Fruit fly (Drosophila melanogaster) whole organism, embryonic: ENCODE data around the gene Hem.

ENCODE experiments used
- Ada2b ChIP-seq: fragments of 200-800 bp; sonication (Bioruptor generic); IDR thresholded peaks from 2 replicates; pipeline ENCODE4 v1.3.6; 2022; ENCODE audit warnings: missing biosample characterization, missing genetic modification characterization
- C15 ChIP-seq: fragments of 200-800 bp; sonication (Bioruptor generic); IDR thresholded peaks from 3 replicates; pipeline ENCODE4 v1.3.6; 2022; ENCODE audit warnings: missing biosample characterization, missing genetic modification characterization
- CG10565 ChIP-seq: fragments of 200-800 bp; sonication (Bioruptor generic); optimal IDR thresholded peaks from 3 replicates; lab custom pipeline; 2016; ENCODE audit warnings: missing biosample characterization, mild to moderate bottlenecking, missing genetic modification characterization
- CG1233 ChIP-seq: fragments of 200-800 bp; sonication (Bioruptor generic); optimal IDR thresholded peaks from 4 replicates; lab custom pipeline; 2018; ENCODE audit warnings: missing biosample characterization, mild to moderate bottlenecking, missing genetic modification characterization
- CG13894 ChIP-seq: fragments of 200-800 bp; sonication (Bioruptor generic); optimal IDR thresholded peaks from 3 replicates; lab custom pipeline; 2018; ENCODE audit warnings: missing biosample characterization, mild to moderate bottlenecking, missing genetic modification characterization, moderate library complexity
- CG1603 ChIP-seq: fragments of 200-800 bp; sonication (Bioruptor generic); optimal IDR thresholded peaks from 2 replicates; lab custom pipeline; 2019; ENCODE audit warnings: missing biosample characterization, mild to moderate bottlenecking, missing genetic modification characterization, moderate library complexity
- CG17802 ChIP-seq: fragments of 200-800 bp; sonication (Bioruptor generic); optimal IDR thresholded peaks from 2 replicates; lab custom pipeline; 2018; ENCODE audit warnings: missing biosample characterization, mild to moderate bottlenecking, missing genetic modification characterization, moderate library complexity
- CG18262 ChIP-seq: fragments of 200-800 bp; optimal IDR thresholded peaks from 3 replicates; lab custom pipeline; 2019; ENCODE audit warnings: missing biosample characterization, mild to moderate bottlenecking, missing genetic modification characterization, moderate library complexity
- CG2199 ChIP-seq: fragments of 200-800 bp; sonication (Bioruptor generic); IDR thresholded peaks from 3 replicates; pipeline ENCODE4 v1.3.6; 2022; ENCODE audit warnings: missing biosample characterization, missing genetic modification characterization
- CG2202 ChIP-seq: fragments of 200-800 bp; sonication (Bioruptor generic); optimal IDR thresholded peaks from 2 replicates; lab custom pipeline; 2018; ENCODE audit warnings: missing biosample characterization, mild to moderate bottlenecking, missing genetic modification characterization
- CG3163 ChIP-seq: fragments of 200-800 bp; sonication (Bioruptor generic); optimal IDR thresholded peaks from 3 replicates; lab custom pipeline; 2016; ENCODE audit warnings: missing biosample characterization, missing genetic modification characterization
- CG3407 ChIP-seq: fragments of 200-800 bp; sonication (Bioruptor generic); optimal IDR thresholded peaks from 2 replicates; lab custom pipeline; 2018; ENCODE audit warnings: missing biosample characterization, mild to moderate bottlenecking, missing genetic modification characterization
- CG3838 ChIP-seq: fragments of 200-800 bp; sonication (Bioruptor generic); optimal IDR thresholded peaks from 3 replicates; lab custom pipeline; 2016; ENCODE audit warnings: missing biosample characterization, missing genetic modification characterization
- CG7786 ChIP-seq: fragments of 200-800 bp; sonication (Bioruptor generic); optimal IDR thresholded peaks from 2 replicates; lab custom pipeline; 2016; ENCODE audit warnings: missing biosample characterization, missing genetic modification characterization
- CG8388 ChIP-seq: fragments of 200-800 bp; sonication (Bioruptor generic); optimal IDR thresholded peaks from 2 replicates; lab custom pipeline; 2019; ENCODE audit warnings: missing biosample characterization, mild to moderate bottlenecking, missing genetic modification characterization, moderate library complexity
- Chrac-16 ChIP-seq: fragments of 200-800 bp; sonication (Bioruptor generic); optimal IDR thresholded peaks from 3 replicates; lab custom pipeline; 2016; ENCODE audit warnings: missing biosample characterization, missing genetic modification characterization
- CoRest ChIP-seq: fragments of 200-800 bp; sonication (Bioruptor generic); optimal IDR thresholded peaks from 3 replicates; lab custom pipeline; 2018; ENCODE audit warnings: missing biosample characterization, mild to moderate bottlenecking, missing genetic modification characterization, moderate library complexity
- Dref ChIP-seq: fragments of 200-800 bp; sonication (Bioruptor generic); IDR thresholded peaks from 2 replicates; pipeline ENCODE4 v1.3.6; 2022; ENCODE audit warnings: missing biosample characterization, missing genetic modification characterization
- ERR ChIP-seq: fragments of 200-800 bp; sonication (Bioruptor generic); optimal IDR thresholded peaks from 2 replicates; lab custom pipeline; 2016; ENCODE audit warnings: missing biosample characterization, missing genetic modification characterization
- Ets65A ChIP-seq: fragments of 200-800 bp; sonication (Bioruptor generic); peaks from one replicate; lab custom pipeline; 2016; ENCODE audit warnings: missing biosample characterization, missing genetic modification characterization
- Med ChIP-seq: fragments of 200-800 bp; sonication (Bioruptor generic); peaks from one replicate; lab custom pipeline; 2016; ENCODE audit warnings: missing biosample characterization, missing genetic modification characterization, mild to moderate bottlenecking, inconsistent platforms, moderate library complexity
- Neu2 ChIP-seq: fragments of 200-800 bp; sonication (Bioruptor generic); optimal IDR thresholded peaks from 3 replicates; lab custom pipeline; 2016; ENCODE audit warnings: missing biosample characterization, missing genetic modification characterization, borderline replicate concordance
- Sin3A ChIP-seq: fragments of >200 bp; optimal IDR thresholded peaks from 2 replicates; lab custom pipeline; 2018
- Six4 ChIP-seq: fragments of 200-800 bp; sonication (Bioruptor generic); optimal IDR thresholded peaks from 2 replicates; lab custom pipeline; 2016; ENCODE audit warnings: missing biosample characterization, missing genetic modification characterization
- Sox100B ChIP-seq: fragments of 200-800 bp; sonication (Bioruptor generic); optimal IDR thresholded peaks from 3 replicates; lab custom pipeline; 2018; ENCODE audit warnings: missing biosample characterization, mild to moderate bottlenecking, missing genetic modification characterization
- Sox102F ChIP-seq: fragments of 200-800 bp; sonication (Bioruptor generic); optimal IDR thresholded peaks from 2 replicates; lab custom pipeline; 2018; ENCODE audit warnings: missing biosample characterization, mild to moderate bottlenecking, missing genetic modification characterization, moderate library complexity
- YL-1 ChIP-seq: fragments of 200-800 bp; sonication (Bioruptor generic); optimal IDR thresholded peaks from 3 replicates; lab custom pipeline; 2017; ENCODE audit warnings: missing biosample characterization, mild to moderate bottlenecking, missing genetic modification characterization
- ac ChIP-seq: fragments of 200-800 bp; sonication (Bioruptor generic); optimal IDR thresholded peaks from 3 replicates; lab custom pipeline; 2017; ENCODE audit warnings: missing biosample characterization, mild to moderate bottlenecking, missing genetic modification characterization
- ase ChIP-seq: fragments of 200-800 bp; sonication (Bioruptor generic); IDR thresholded peaks from 3 replicates; pipeline ENCODE4 v1.3.6; 2022; ENCODE audit warnings: missing biosample characterization, missing genetic modification characterization
- bigmax ChIP-seq: fragments of 200-800 bp; sonication (Bioruptor generic); optimal IDR thresholded peaks from 2 replicates; lab custom pipeline; 2018; ENCODE audit warnings: missing biosample characterization, mild to moderate bottlenecking, missing genetic modification characterization
- dmrt11E ChIP-seq: fragments of 200-800 bp; sonication (Bioruptor generic); optimal IDR thresholded peaks from 3 replicates; lab custom pipeline; 2018; ENCODE audit warnings: missing biosample characterization, mild to moderate bottlenecking, missing genetic modification characterization, moderate library complexity
- eyg ChIP-seq: fragments of 200-800 bp; sonication (Bioruptor generic); optimal IDR thresholded peaks from 3 replicates; lab custom pipeline; 2016; ENCODE audit warnings: missing biosample characterization, missing genetic modification characterization
- gt ChIP-seq: fragments of 200-800 bp; sonication (Bioruptor generic); IDR thresholded peaks from 2 replicates; pipeline ENCODE4 v1.3.6; 2022; ENCODE audit warnings: missing biosample characterization, missing genetic modification characterization
- lmd ChIP-seq: fragments of 200-800 bp; sonication (Bioruptor generic); IDR thresholded peaks from 2 replicates; pipeline ENCODE4 v1.3.6; 2022; ENCODE audit warnings: missing biosample characterization, missing genetic modification characterization
- lola ChIP-seq, 3 experiments: fragments of >200 bp in 2 of 3; fragments of 200-800 bp in 1 of 3; sonication (Bioruptor generic) in 1 of 3; optimal IDR thresholded peaks; 2 replicates each; lab custom pipeline; 2017 to 2019; ENCODE audit warnings: missing biosample characterization in 3 of 3, missing genetic modification characterization in 3 of 3, mild to moderate bottlenecking in 1 of 3, moderate library complexity in 1 of 3
- nau ChIP-seq: fragments of 200-800 bp; sonication (Bioruptor generic); optimal IDR thresholded peaks from 3 replicates; lab custom pipeline; 2017; ENCODE audit warnings: missing biosample characterization, mild to moderate bottlenecking, missing genetic modification characterization, missing genetic modification reagents
- nmo ChIP-seq: fragments of 200-800 bp; sonication (Bioruptor generic); optimal IDR thresholded peaks from 2 replicates; lab custom pipeline; 2018; ENCODE audit warnings: missing biosample characterization, mild to moderate bottlenecking, missing genetic modification characterization, moderate library complexity
- oc ChIP-seq: fragments of 200-800 bp; sonication (Bioruptor generic); optimal IDR thresholded peaks from 2 replicates; lab custom pipeline; 2018; ENCODE audit warnings: missing biosample characterization, mild to moderate bottlenecking, missing genetic modification characterization, moderate library complexity
- phol ChIP-seq: fragments of 200-800 bp; sonication (Bioruptor generic); optimal IDR thresholded peaks from 3 replicates; lab custom pipeline; 2018; ENCODE audit warnings: missing biosample characterization, mild to moderate bottlenecking, missing genetic modification characterization, moderate library complexity
- psq ChIP-seq: fragments of 200-800 bp; sonication (Bioruptor generic); optimal IDR thresholded peaks from 2 replicates; lab custom pipeline; 2017; ENCODE audit warnings: missing biosample characterization, missing genetic modification characterization
- seq ChIP-seq: fragments of 200-800 bp; sonication (Bioruptor generic); IDR thresholded peaks from 2 replicates; pipeline ENCODE4 v1.3.6; 2022; ENCODE audit warnings: missing biosample characterization, missing genetic modification characterization
- slbo ChIP-seq: fragments of 200-800 bp; sonication (Bioruptor generic); IDR thresholded peaks from 2 replicates; pipeline ENCODE4 v1.3.6; 2022; ENCODE audit warnings: missing biosample characterization, missing genetic modification characterization
- slp2 ChIP-seq: fragments of 200-800 bp; sonication (Bioruptor generic); optimal IDR thresholded peaks from 2 replicates; lab custom pipeline; 2016; ENCODE audit warnings: missing biosample characterization, missing genetic modification characterization
- stc ChIP-seq: fragments of 200-800 bp; sonication (Bioruptor generic); IDR thresholded peaks from 2 replicates; pipeline ENCODE4 v1.3.6; 2022; ENCODE audit warnings: missing biosample characterization, missing genetic modification characterization
- tin ChIP-seq: fragments of 200-800 bp; sonication (Bioruptor generic); optimal IDR thresholded peaks from 3 replicates; lab custom pipeline; 2016; ENCODE audit warnings: missing biosample characterization, missing genetic modification characterization
- tio ChIP-seq: fragments of 200-800 bp; sonication (Bioruptor generic); optimal IDR thresholded peaks from 2 replicates; lab custom pipeline; 2017; ENCODE audit warnings: missing biosample characterization, missing genetic modification characterization, inconsistent platforms
- trh ChIP-seq: fragments of 200-800 bp; sonication (Bioruptor generic); optimal IDR thresholded peaks from 2 replicates; lab custom pipeline; 2016; ENCODE audit warnings: missing biosample characterization, missing genetic modification characterization
- tup ChIP-seq: fragments of 200-800 bp; sonication (Bioruptor generic); optimal IDR thresholded peaks from 2 replicates; lab custom pipeline; 2016; ENCODE audit warnings: missing biosample characterization, mild to moderate bottlenecking, missing genetic modification characterization, moderate library complexity
- vnd ChIP-seq: fragments of 200-800 bp; sonication (Bioruptor generic); IDR thresholded peaks from 3 replicates; pipeline ENCODE4 v1.3.6; 2022; ENCODE audit warnings: missing biosample characterization, missing genetic modification characterization; ENCODE audit not compliant: partially characterized antibody
- vvl ChIP-seq: fragments of 200-800 bp; sonication (Bioruptor generic); IDR thresholded peaks from 2 replicates; pipeline ENCODE4 v1.3.6; 2022; ENCODE audit warnings: missing biosample characterization, missing genetic modification characterization

The Hem gene

DNA sequence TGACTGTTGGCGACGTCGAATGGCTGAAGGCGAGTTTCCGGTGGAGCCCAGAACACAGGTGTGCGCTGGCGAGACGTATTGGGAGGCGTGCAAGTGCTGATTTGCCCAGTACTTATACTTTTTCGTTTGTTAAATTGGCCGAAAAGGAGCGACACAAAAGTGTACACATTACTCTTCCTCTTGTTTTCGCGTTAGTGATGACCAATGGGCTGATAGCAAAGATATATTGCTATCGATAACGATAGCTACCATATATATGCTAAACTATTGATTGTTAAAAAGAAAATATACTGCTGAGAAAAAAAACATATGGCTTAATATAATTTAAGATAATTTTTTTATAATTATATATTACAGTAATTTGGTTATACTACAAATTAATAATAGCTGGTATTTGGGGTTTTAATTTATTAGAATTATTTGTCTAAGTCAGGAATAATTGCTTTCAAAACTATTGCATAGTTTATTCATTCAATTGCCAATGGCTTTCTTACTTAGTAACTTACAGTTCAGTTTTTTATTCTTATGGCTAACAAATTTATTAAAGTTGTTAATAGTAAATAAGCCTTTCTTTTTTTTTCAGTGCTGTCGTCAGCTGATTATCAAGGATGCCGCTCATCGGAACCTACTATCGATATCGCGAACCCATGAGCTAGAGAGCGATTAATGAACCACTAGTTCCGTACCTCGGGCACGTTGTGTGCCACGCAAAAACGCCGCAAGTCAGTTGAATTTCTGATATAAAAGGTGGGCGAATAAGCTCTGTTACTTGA lies at the start of gene Hem, which contains the start of gene IleRS (continued):
- peak; percentile 97 for TF ChIP-seq Ets65A (GFP tag; lab: Kevin White, UChicago)
- peak; percentile 95 for TF ChIP-seq phol (tag; lab: Kevin White, UChicago)
- TF ChIP-seq Dref (GFP tag; lab: Robert Waterston, UW) = peak; percentile 81
- TF ChIP-seq CG3838 (GFP tag; lab: Kevin White, UChicago) = peak; percentile 78
- TF ChIP-seq CoRest (tag; lab: Kevin White, UChicago) = peak; percentile 96
- TF ChIP-seq slp2 (GFP tag; lab: Kevin White, UChicago) = peak; percentile 79
- peak; percentile 96 for TF ChIP-seq dmrt11E
- TF ChIP-seq ERR (GFP tag; lab: Kevin White, UChicago) = peak; percentile 79
- TF ChIP-seq tup = peak; percentile 65
- TF ChIP-seq vnd (GFP tag; lab: Robert Waterston, UW) = peak; percentile 63
- TF ChIP-seq nau (GFP tag; lab: Kevin White, UChicago) = no peak
- TF ChIP-seq Neu2 = no peak
- peak; percentile 95 for TF ChIP-seq Sox102F (GFP tag; lab: Kevin White, UChicago)
- peak; percentile 95 for TF ChIP-seq CG18262 (tag; lab: Kevin White, UChicago)
- peak; percentile 64 for TF ChIP-seq CG3163
- no peak for TF ChIP-seq Sin3A (lab: Kevin White, UChicago)
- peak; percentile 47 for TF ChIP-seq CG10565 (GFP tag; lab: Kevin White, UChicago)
- peak; percentile 78 for TF ChIP-seq oc (tag; lab: Kevin White, UChicago)
- TF ChIP-seq CG13894 (tag; lab: Kevin White, UChicago) = no peak
- peak; percentile 95 for TF ChIP-seq vvl
- TF ChIP-seq CG7786 (GFP tag; lab: Kevin White, UChicago) = peak; percentile 87
- TF ChIP-seq CG3407 (GFP tag; lab: Kevin White, UChicago) = peak; percentile 85
- TF ChIP-seq ac (GFP tag; lab: Kevin White, UChicago) = peak; percentile 69
- peak; percentile 82 for TF ChIP-seq seq (GFP tag; lab: Robert Waterston, UW)
- peak; percentile 94 for TF ChIP-seq tin (GFP tag; lab: Kevin White, UChicago)
- peak; percentile 96 for TF ChIP-seq Med (GFP tag; lab: Kevin White, UChicago)
- peak; percentile 89 for TF ChIP-seq Six4 (GFP tag; lab: Kevin White, UChicago)
- no peak for TF ChIP-seq bigmax
- peak; percentile 91 for TF ChIP-seq lmd
- no peak for TF ChIP-seq CG1603 (tag; lab: Kevin White, UChicago)
- peak; percentile 94 for TF ChIP-seq tio (GFP tag; lab: Kevin White, UChicago)
- peak; percentile 94 for TF ChIP-seq Chrac-16 (GFP tag; lab: Kevin White, UChicago)
- TF ChIP-seq CG1233 (GFP tag; lab: Kevin White, UChicago) = no peak
- TF ChIP-seq psq (GFP tag; lab: Kevin White, UChicago) = peak; percentile 83
- peak; percentile 73 for TF ChIP-seq CG17802 (tag; lab: Kevin White, UChicago)
- TF ChIP-seq slbo (GFP tag; lab: Robert Waterston, UW) = peak; percentile 95
- peak; percentile 77 for TF ChIP-seq CG2202 (tag; lab: Kevin White, UChicago)
- no peak for TF ChIP-seq Sox100B (GFP tag; lab: Kevin White, UChicago)
- peak; percentile 66 for TF ChIP-seq eyg (GFP tag; lab: Kevin White, UChicago)
- TF ChIP-seq stc (GFP tag; lab: Robert Waterston, UW) = peak; percentile 88
- TF ChIP-seq CG2199 = peak; percentile 76; the same call in 1 of the 3 replicates
- TF ChIP-seq lola (GFP tag; optimal IDR thresholded peaks at IDR 0.05; lab: Kevin White, UChicago) = peak in 1 of 3 experiments; percentile 95
- peak; percentile 84; the same call in 2 of the 3 replicates for TF ChIP-seq C15
- peak; percentile 88 for TF ChIP-seq trh (GFP tag; lab: Kevin White, UChicago)
- TF ChIP-seq gt (GFP tag; lab: Robert Waterston, UW) = peak; percentile 51
- TF ChIP-seq nmo (GFP tag; lab: Kevin White, UChicago) = peak; percentile 97
- peak; percentile 57 for TF ChIP-seq YL-1
- peak; percentile 85 for TF ChIP-seq Ada2b (GFP tag; lab: Robert Waterston, UW)
- peak; percentile 91 for TF ChIP-seq CG8388 (GFP tag; lab: Kevin White, UChicago)
- peak; percentile 85 for TF ChIP-seq ase (GFP tag; lab: Robert Waterston, UW)
